Fruit fly (Drosophila melanogaster) whole organism, embryonic: ENCODE data around the gene TTLL6B.

Experiments
- Adf1 ChIP-seq: fragments of 200-800 bp; sonication (Bioruptor generic); IDR thresholded peaks from 2 replicates; pipeline ENCODE4 v1.3.6; 2022; ENCODE audit warnings: missing biosample characterization, missing genetic modification characterization
- Blimp-1 ChIP-seq: fragments of 200-800 bp; sonication (Bioruptor generic); optimal IDR thresholded peaks from 3 replicates; lab custom pipeline; 2018; ENCODE audit warnings: missing biosample characterization, missing genetic modification characterization, mild to moderate bottlenecking, moderate library complexity, missing genetic modification reagents
- CG10274 ChIP-seq: fragments of 200-800 bp; sonication (Bioruptor generic); optimal IDR thresholded peaks from 3 replicates; lab custom pipeline; 2017; ENCODE audit warnings: missing biosample characterization, mild to moderate bottlenecking, missing genetic modification characterization
- CG10431 ChIP-seq: fragments of 200-800 bp; sonication (Bioruptor generic); optimal IDR thresholded peaks from 3 replicates; lab custom pipeline; 2018; ENCODE audit warnings: missing biosample characterization, mild to moderate bottlenecking, missing genetic modification characterization
- CG10959 ChIP-seq: fragments of 200-800 bp; sonication (Bioruptor generic); IDR thresholded peaks from 2 replicates; pipeline ENCODE4 v1.3.6; 2022; ENCODE audit warnings: missing biosample characterization, missing genetic modification characterization
- CG12769 ChIP-seq: fragments of 200-800 bp; sonication (Bioruptor generic); optimal IDR thresholded peaks from 2 replicates; lab custom pipeline; 2019; ENCODE audit warnings: missing biosample characterization, mild to moderate bottlenecking, missing genetic modification characterization, moderate library complexity
- CG15601 ChIP-seq: fragments of 200-800 bp; sonication (Bioruptor generic); optimal IDR thresholded peaks from 3 replicates; lab custom pipeline; 2019; ENCODE audit warnings: missing biosample characterization, mild to moderate bottlenecking, missing genetic modification characterization, moderate library complexity
- CG17361 ChIP-seq: fragments of 200-800 bp; sonication (Bioruptor generic); IDR thresholded peaks from 3 replicates; pipeline ENCODE4 v1.3.6; 2022; ENCODE audit warnings: missing biosample characterization, missing genetic modification characterization
- CG4360 ChIP-seq: fragments of 200-800 bp; sonication (Bioruptor generic); IDR thresholded peaks from 2 replicates; pipeline ENCODE4 v1.3.6; 2022; ENCODE audit warnings: missing biosample characterization, missing genetic modification characterization
- CG4617 ChIP-seq: fragments of 200-800 bp; sonication (Bioruptor generic); optimal IDR thresholded peaks from 3 replicates; lab custom pipeline; 2016; ENCODE audit warnings: missing biosample characterization, missing genetic modification characterization, borderline replicate concordance
- CG5245 ChIP-seq: fragments of 200-800 bp; sonication (Bioruptor generic); optimal IDR thresholded peaks from 3 replicates; lab custom pipeline; 2016; ENCODE audit warnings: missing biosample characterization, missing genetic modification characterization
- CG6813 ChIP-seq: fragments of 200-800 bp; sonication (Bioruptor generic); optimal IDR thresholded peaks from 2 replicates; lab custom pipeline; 2017; ENCODE audit warnings: missing biosample characterization, missing genetic modification characterization, mild to moderate bottlenecking, moderate library complexity, missing genetic modification reagents
- CG7372 ChIP-seq: fragments of 200-800 bp; sonication (Bioruptor generic); IDR thresholded peaks from 2 replicates; pipeline ENCODE4 v1.3.6; 2022; ENCODE audit warnings: missing biosample characterization, missing genetic modification characterization
- CG7839 ChIP-seq: fragments of 200-800 bp; sonication (Bioruptor generic); optimal IDR thresholded peaks from 3 replicates; lab custom pipeline; 2018; ENCODE audit warnings: missing biosample characterization, mild to moderate bottlenecking, missing genetic modification characterization, moderate library complexity
- CG8290 ChIP-seq, 3 experiments: fragments of 200-800 bp; sonication (Bioruptor generic); optimal IDR thresholded peaks; 2 replicates each; lab custom pipeline; 2016 to 2019; ENCODE audit warnings: missing biosample characterization in 3 of 3, missing genetic modification characterization in 3 of 3, mild to moderate bottlenecking in 2 of 3, moderate library complexity in 1 of 3
- Deaf1 ChIP-seq: fragments of 200-800 bp; optimal IDR thresholded peaks from 3 replicates; lab custom pipeline; 2019; ENCODE audit warnings: missing biosample characterization, mild to moderate bottlenecking, missing genetic modification characterization, moderate library complexity
- Dref ChIP-seq: fragments of 200-800 bp; sonication (Bioruptor generic); IDR thresholded peaks from 2 replicates; pipeline ENCODE4 v1.3.6; 2022; ENCODE audit warnings: missing biosample characterization, missing genetic modification characterization
- Eip74EF ChIP-seq, 2 experiments: fragments of 200-800 bp in 1 of 2; fragments of >200 bp in 1 of 2; sonication (Bioruptor generic) in 1 of 2; optimal IDR thresholded peaks; 2 replicates each; lab custom pipeline; 2017 to 2019; ENCODE audit warnings: missing biosample characterization in 2 of 2, missing genetic modification characterization in 2 of 2, mild to moderate bottlenecking in 1 of 2, moderate library complexity in 1 of 2
- Gug ChIP-seq: fragments of 200-800 bp; sonication (Bioruptor generic); IDR thresholded peaks from 4 replicates; pipeline ENCODE4 v1.3.6; 2022; ENCODE audit warnings: missing biosample characterization, missing genetic modification characterization
- HLH3B ChIP-seq: fragments of 200-800 bp; sonication (Bioruptor generic); IDR thresholded peaks from 2 replicates; pipeline ENCODE4 v1.3.6; 2022; ENCODE audit warnings: missing biosample characterization, missing genetic modification characterization
- Hey ChIP-seq: fragments of 200-800 bp; sonication (Bioruptor generic); optimal IDR thresholded peaks from 3 replicates; lab custom pipeline; 2018; ENCODE audit warnings: missing biosample characterization, mild to moderate bottlenecking, missing genetic modification characterization
- HmgD ChIP-seq: fragments of 200-800 bp; sonication (Bioruptor generic); optimal IDR thresholded peaks from 3 replicates; lab custom pipeline; 2016; ENCODE audit warnings: missing biosample characterization, missing genetic modification characterization
- Hr3 ChIP-seq: fragments of 200-800 bp; sonication (Bioruptor generic); optimal IDR thresholded peaks from 3 replicates; lab custom pipeline; 2016; ENCODE audit warnings: missing biosample characterization, missing genetic modification characterization
- Hr39 ChIP-seq: fragments of >200 bp; optimal IDR thresholded peaks from 2 replicates; lab custom pipeline; 2017
- Rx ChIP-seq: fragments of 200-800 bp; sonication (Bioruptor generic); IDR thresholded peaks from 2 replicates; pipeline ENCODE4 v1.3.6; 2022; ENCODE audit warnings: missing biosample characterization, missing genetic modification characterization
- Sox102F ChIP-seq: fragments of 200-800 bp; sonication (Bioruptor generic); optimal IDR thresholded peaks from 2 replicates; lab custom pipeline; 2018; ENCODE audit warnings: missing biosample characterization, mild to moderate bottlenecking, missing genetic modification characterization, moderate library complexity
- Taf1 ChIP-seq: fragments of 200-800 bp; sonication (Bioruptor generic); IDR thresholded peaks from 2 replicates; pipeline ENCODE4 v1.3.6; 2022; ENCODE audit warnings: missing biosample characterization, missing genetic modification characterization
- ac ChIP-seq: fragments of 200-800 bp; sonication (Bioruptor generic); optimal IDR thresholded peaks from 3 replicates; lab custom pipeline; 2017; ENCODE audit warnings: missing biosample characterization, mild to moderate bottlenecking, missing genetic modification characterization
- az2 ChIP-seq: fragments of 200-800 bp; sonication (Bioruptor generic); optimal IDR thresholded peaks from 3 replicates; lab custom pipeline; 2016; ENCODE audit warnings: missing biosample characterization, missing genetic modification characterization
- bbx ChIP-seq: fragments of 200-800 bp; sonication (Bioruptor generic); IDR thresholded peaks from 2 replicates; pipeline ENCODE4 v1.3.6; 2022; ENCODE audit warnings: missing biosample characterization, missing genetic modification characterization; ENCODE audit not compliant: partially characterized antibody
- bcd ChIP-seq: fragments of 200-800 bp; sonication (Bioruptor generic); optimal IDR thresholded peaks from 2 replicates; lab custom pipeline; 2017; ENCODE audit warnings: missing biosample characterization, mild to moderate bottlenecking, missing genetic modification characterization
- chm ChIP-seq: fragments of 200-800 bp; sonication (Bioruptor generic); IDR thresholded peaks from 2 replicates; pipeline ENCODE4 v1.3.6; 2022; ENCODE audit warnings: missing biosample characterization, missing genetic modification characterization
- crol ChIP-seq: fragments of 200-800 bp; sonication (Bioruptor generic); IDR thresholded peaks from 2 replicates; pipeline ENCODE4 v1.3.6; 2022; ENCODE audit warnings: missing biosample characterization, missing genetic modification characterization
- crp ChIP-seq, 2 experiments: fragments of 200-800 bp; sonication (Bioruptor generic); optimal IDR thresholded peaks; 2 replicates in 1 of 2; 3 replicates in 1 of 2; lab custom pipeline; 2017; ENCODE audit warnings: missing biosample characterization in 2 of 2, missing genetic modification characterization in 2 of 2, mild to moderate bottlenecking in 1 of 2, moderate library complexity in 1 of 2
- dmrt11E ChIP-seq: fragments of 200-800 bp; sonication (Bioruptor generic); optimal IDR thresholded peaks from 3 replicates; lab custom pipeline; 2018; ENCODE audit warnings: missing biosample characterization, mild to moderate bottlenecking, missing genetic modification characterization, moderate library complexity
- eyg ChIP-seq: fragments of 200-800 bp; sonication (Bioruptor generic); optimal IDR thresholded peaks from 3 replicates; lab custom pipeline; 2016; ENCODE audit warnings: missing biosample characterization, missing genetic modification characterization
- fd96Cb ChIP-seq: fragments of 200-800 bp; sonication (Bioruptor generic); optimal IDR thresholded peaks from 2 replicates; lab custom pipeline; 2018; ENCODE audit warnings: missing biosample characterization, mild to moderate bottlenecking, missing genetic modification characterization, moderate library complexity
- gfzf ChIP-seq: fragments of 200-800 bp; sonication (Bioruptor generic); optimal IDR thresholded peaks from 2 replicates; lab custom pipeline; 2016; ENCODE audit warnings: missing biosample characterization, mild to moderate bottlenecking, missing genetic modification characterization, moderate library complexity
- gt ChIP-seq: fragments of 200-800 bp; sonication (Bioruptor generic); IDR thresholded peaks from 2 replicates; pipeline ENCODE4 v1.3.6; 2022; ENCODE audit warnings: missing biosample characterization, missing genetic modification characterization
- mld ChIP-seq: fragments of 200-800 bp; sonication (Bioruptor generic); IDR thresholded peaks from 3 replicates; pipeline ENCODE4 v1.3.6; 2022; ENCODE audit warnings: missing biosample characterization, missing genetic modification characterization; ENCODE audit not compliant: partially characterized antibody
- onecut ChIP-seq: fragments of 200-800 bp; sonication (Bioruptor generic); IDR thresholded peaks from 2 replicates; pipeline ENCODE4 v1.3.6; 2022; ENCODE audit warnings: missing biosample characterization, missing genetic modification characterization
- sens-2 ChIP-seq: fragments of 200-800 bp; sonication (Bioruptor generic); IDR thresholded peaks from 2 replicates; pipeline ENCODE4 v1.3.6; 2022; ENCODE audit warnings: missing biosample characterization, missing genetic modification characterization
- sim ChIP-seq: fragments of 200-800 bp; sonication (Bioruptor generic); IDR thresholded peaks from 2 replicates; pipeline ENCODE4 v1.3.6; 2022; ENCODE audit warnings: missing biosample characterization, missing genetic modification characterization
- sna ChIP-seq: fragments of 200-800 bp; sonication (Bioruptor generic); IDR thresholded peaks from 2 replicates; pipeline ENCODE4 v1.3.6; 2022; ENCODE audit warnings: missing biosample characterization, missing genetic modification characterization; ENCODE audit not compliant: partially characterized antibody
- sqz ChIP-seq: fragments of 200-800 bp; sonication (Bioruptor generic); optimal IDR thresholded peaks from 3 replicates; lab custom pipeline; 2018; ENCODE audit warnings: missing biosample characterization, mild to moderate bottlenecking, missing genetic modification characterization
- tin ChIP-seq: fragments of 200-800 bp; sonication (Bioruptor generic); optimal IDR thresholded peaks from 3 replicates; lab custom pipeline; 2016; ENCODE audit warnings: missing biosample characterization, missing genetic modification characterization
- trh ChIP-seq: fragments of 200-800 bp; sonication (Bioruptor generic); optimal IDR thresholded peaks from 2 replicates; lab custom pipeline; 2016; ENCODE audit warnings: missing biosample characterization, missing genetic modification characterization

Gene TTLL6B

dm6 chr3R:27288202-27289135 lies 37.7 kb upstream of the TTLL6B start, which contains the start of the genes bigmax and Hmu (continued):
- TF ChIP-seq fd96Cb (tag; lab: Kevin White, UChicago) = peak; percentile 78
- TF ChIP-seq tin (GFP tag; lab: Kevin White, UChicago) = peak; percentile 80
- TF ChIP-seq onecut (GFP tag; lab: Robert Waterston, UW) = peak; percentile 59
- TF ChIP-seq dmrt11E (tag; lab: Kevin White, UChicago) = peak; percentile 72
- peak; percentile 67 for TF ChIP-seq Dref (GFP tag; lab: Robert Waterston, UW)
- TF ChIP-seq CG10274 (GFP tag; lab: Kevin White, UChicago) = no peak
- peak; percentile 88 for TF ChIP-seq bbx (GFP tag; lab: Robert Waterston, UW)
- TF ChIP-seq CG4360 = no peak
- TF ChIP-seq eyg (GFP tag; lab: Kevin White, UChicago) = peak; percentile 81
- TF ChIP-seq CG10959 = peak; percentile 40; the same call in 1 of the 2 replicates
- peak; percentile 56; the same call in 1 of the 2 replicates for TF ChIP-seq Rx
- peak in 1 of 2 experiments; percentile 60 for TF ChIP-seq crp (GFP tag; optimal IDR thresholded peaks at IDR 0.05; lab: Kevin White, UChicago)
- TF ChIP-seq chm (GFP tag; lab: Robert Waterston, UW) = peak; percentile 81
- TF ChIP-seq HLH3B (GFP tag; lab: Robert Waterston, UW) = peak; percentile 80
- 0 out of 2 replicates have a peak, but pooled peaks have one; percentile 21 for TF ChIP-seq sens-2
- TF ChIP-seq bcd (GFP tag; lab: Kevin White, UChicago) = peak; percentile 73
- peak; percentile 83 for TF ChIP-seq sqz (GFP tag; lab: Kevin White, UChicago)
- peak; percentile 53 for TF ChIP-seq CG5245 (GFP tag; lab: Kevin White, UChicago)
- TF ChIP-seq Adf1 (GFP tag; lab: Robert Waterston, UW) = peak; percentile 65
- TF ChIP-seq CG4617 (GFP tag; lab: Kevin White, UChicago) = peak; percentile 85
- TF ChIP-seq ac (GFP tag; lab: Kevin White, UChicago) = no peak
- TF ChIP-seq Hey (tag; lab: Kevin White, UChicago) = no peak
- peak; percentile 84 for TF ChIP-seq Hr3 (GFP tag; lab: Kevin White, UChicago)
- TF ChIP-seq CG15601 (tag; lab: Kevin White, UChicago) = peak; percentile 86
- peak; percentile 96 for TF ChIP-seq gfzf (GFP tag; lab: Kevin White, UChicago)
- peak; percentile 45 for TF ChIP-seq gt
- TF ChIP-seq crol (GFP tag; lab: Robert Waterston, UW) = peak; percentile 87
- peak; percentile 73 for TF ChIP-seq Blimp-1 (GFP tag; lab: Kevin White, UChicago)
- TF ChIP-seq CG12769 (tag; lab: Kevin White, UChicago) = peak; percentile 91
- TF ChIP-seq CG7372 (GFP tag; lab: Robert Waterston, UW) = peak; percentile 81
- peak; percentile 14 for TF ChIP-seq CG6813
- TF ChIP-seq Hr39 (lab: Kevin White, UChicago) = no peak
- peak; percentile 78 for TF ChIP-seq Gug (GFP tag; lab: Robert Waterston, UW)
- TF ChIP-seq az2 = peak; percentile 77
- peak in 1 of 2 experiments; percentile 49 for TF ChIP-seq Eip74EF (GFP tag; optimal IDR thresholded peaks at IDR 0.05; lab: Kevin White, UChicago)
- TF ChIP-seq HmgD (GFP tag; lab: Kevin White, UChicago) = peak; percentile 79
- peak; percentile 58; the same call in 1 of the 3 replicates for TF ChIP-seq mld
- peak; percentile 84 for TF ChIP-seq CG7839
- peak; percentile 86 for TF ChIP-seq CG17361 (GFP tag; lab: Robert Waterston, UW)
- peak; percentile 77 for TF ChIP-seq CG8290 (GFP tag; optimal IDR thresholded peaks at IDR 0.05; lab: Kevin White, UChicago)
- TF ChIP-seq CG8290 (tag; optimal IDR thresholded peaks at IDR 0.05; lab: Kevin White, UChicago) = peak in 1 of 2 experiments; percentile 93
- TF ChIP-seq Taf1 = peak; percentile 76
- peak; percentile 59 for TF ChIP-seq trh (GFP tag; lab: Kevin White, UChicago)
- TF ChIP-seq Sox102F (GFP tag; lab: Kevin White, UChicago) = peak; percentile 83
- TF ChIP-seq CG10431 = no peak
- no peak for TF ChIP-seq sim
- TF ChIP-seq Deaf1 = peak; percentile 54
- TF ChIP-seq sna (GFP tag; lab: Robert Waterston, UW) = peak; percentile 97
